Worm (Caenorhabditis elegans) whole organism, early embryonic: ENCODE data around the gene AC3.5.

ENCODE experiments used
- aly-1 ChIP-seq: sonication (generic microtip); optimal IDR thresholded peaks from 2 replicates; lab custom pipeline; 2016; ENCODE audit warnings: missing genetic modification characterization, missing compliant biosample characterization
- ama-1 ChIP-seq: fragments of 150-350 bp; optimal IDR thresholded peaks from 2 replicates; lab custom pipeline; 2014
- tra-4 ChIP-seq: sonication (generic microtip); optimal IDR thresholded peaks from 2 replicates; lab custom pipeline; 2017; ENCODE audit warnings: missing genetic modification characterization, missing compliant biosample characterization

DNA sequence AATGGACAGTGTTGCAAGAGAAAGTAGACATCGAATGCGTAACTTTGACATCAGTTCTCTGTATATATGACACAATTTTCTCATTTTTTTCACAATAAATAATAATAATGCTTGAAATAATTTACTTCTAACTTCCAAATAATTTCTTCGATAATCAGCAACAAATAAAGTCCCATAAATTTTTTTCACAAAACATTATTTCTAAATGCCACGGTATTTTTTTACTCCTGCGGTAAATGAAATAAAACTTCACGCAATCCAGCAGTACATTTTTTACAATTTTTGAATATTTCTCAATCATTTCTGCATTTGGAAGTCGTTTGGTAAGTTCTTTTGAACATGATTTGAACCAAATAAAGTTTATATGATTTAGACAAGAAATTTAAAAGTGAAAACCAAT, 4.4 kb upstream of the AC3.5 start, which contains the start of gene spe-10:
- no peak for TF ChIP-seq ama-1 (lab: Kevin White, UChicago)
- no peak for TF ChIP-seq aly-1 (tag; lab: Kevin White, UChicago)
- no peak for TF ChIP-seq tra-4 (tag; lab: Kevin White, UChicago)
